Fruit fly (Drosophila melanogaster) whole organism, embryonic: ENCODE measurements around the gene DopEcR.

Experiments
- BtbVII ChIP-seq: fragments of 200-800 bp; sonication (Bioruptor generic); optimal IDR thresholded peaks from 3 replicates; lab custom pipeline; 2017; ENCODE audit warnings: missing biosample characterization, mild to moderate bottlenecking, missing genetic modification characterization
- C15 ChIP-seq: fragments of 200-800 bp; sonication (Bioruptor generic); IDR thresholded peaks from 3 replicates; pipeline ENCODE4 v1.3.6; 2022; ENCODE audit warnings: missing biosample characterization, missing genetic modification characterization
- CG10267 ChIP-seq: fragments of 200-800 bp; sonication (Bioruptor generic); optimal IDR thresholded peaks from 2 replicates; lab custom pipeline; 2018; ENCODE audit warnings: missing biosample characterization, mild to moderate bottlenecking, missing genetic modification characterization, moderate library complexity
- CG10565 ChIP-seq: fragments of 200-800 bp; sonication (Bioruptor generic); optimal IDR thresholded peaks from 3 replicates; lab custom pipeline; 2016; ENCODE audit warnings: missing biosample characterization, mild to moderate bottlenecking, missing genetic modification characterization
- CG10654 ChIP-seq: fragments of 200-800 bp; sonication (Bioruptor generic); optimal IDR thresholded peaks from 2 replicates; lab custom pipeline; 2016; ENCODE audit warnings: missing biosample characterization, missing genetic modification characterization
- CG10959 ChIP-seq: fragments of 200-800 bp; sonication (Bioruptor generic); IDR thresholded peaks from 2 replicates; pipeline ENCODE4 v1.3.6; 2022; ENCODE audit warnings: missing biosample characterization, missing genetic modification characterization
- CG11560 ChIP-seq: fragments of 200-800 bp; sonication (Bioruptor generic); IDR thresholded peaks from 3 replicates; pipeline ENCODE4 v1.3.6; 2022; ENCODE audit warnings: missing biosample characterization, missing genetic modification characterization
- CG12104 ChIP-seq: fragments of 200-800 bp; sonication (Bioruptor generic); optimal IDR thresholded peaks from 3 replicates; lab custom pipeline; 2016; ENCODE audit warnings: missing biosample characterization, missing genetic modification characterization
- CG12659 ChIP-seq: fragments of 200-800 bp; sonication (Bioruptor generic); optimal IDR thresholded peaks from 3 replicates; lab custom pipeline; 2017; ENCODE audit warnings: mild to moderate bottlenecking, missing biosample characterization, missing genetic modification reagents, missing genetic modification characterization
- CG13775 ChIP-seq: fragments of 200-800 bp; sonication (Bioruptor generic); optimal IDR thresholded peaks from 3 replicates; lab custom pipeline; 2017; ENCODE audit warnings: missing biosample characterization, mild to moderate bottlenecking, missing genetic modification characterization
- CG16779 ChIP-seq: fragments of 200-800 bp; sonication (Bioruptor generic); IDR thresholded peaks from 2 replicates; pipeline ENCODE4 v1.3.6; 2022; ENCODE audit warnings: missing biosample characterization, missing genetic modification characterization
- CG17359 ChIP-seq: fragments of 200-800 bp; sonication (Bioruptor generic); optimal IDR thresholded peaks from 3 replicates; lab custom pipeline; 2018; ENCODE audit warnings: missing biosample characterization, mild to moderate bottlenecking, missing genetic modification characterization, moderate library complexity
- CG17361 ChIP-seq: fragments of 200-800 bp; sonication (Bioruptor generic); IDR thresholded peaks from 3 replicates; pipeline ENCODE4 v1.3.6; 2022; ENCODE audit warnings: missing biosample characterization, missing genetic modification characterization
- CG2129 ChIP-seq: fragments of 200-800 bp; sonication (Bioruptor generic); IDR thresholded peaks from 2 replicates; pipeline ENCODE4 v1.3.6; 2022; ENCODE audit warnings: missing biosample characterization, missing genetic modification characterization; ENCODE audit not compliant: partially characterized antibody
- CG2678 ChIP-seq: fragments of 200-800 bp; sonication (Bioruptor generic); optimal IDR thresholded peaks from 3 replicates; lab custom pipeline; 2019; ENCODE audit warnings: missing biosample characterization, mild to moderate bottlenecking, missing genetic modification characterization, moderate library complexity
- CG3995 ChIP-seq: fragments of 200-800 bp; sonication (Bioruptor generic); optimal IDR thresholded peaks from 3 replicates; lab custom pipeline; 2016; ENCODE audit warnings: missing biosample characterization, missing genetic modification characterization
- CG4282 ChIP-seq: fragments of 200-800 bp; sonication (Bioruptor generic); optimal IDR thresholded peaks from 2 replicates; lab custom pipeline; 2016; ENCODE audit warnings: missing biosample characterization, missing genetic modification characterization
- CG4328 ChIP-seq: fragments of 200-800 bp; sonication (Bioruptor generic); optimal IDR thresholded peaks from 3 replicates; lab custom pipeline; 2017; ENCODE audit warnings: missing biosample characterization, missing genetic modification reagents, missing genetic modification characterization
- CG7839 ChIP-seq: fragments of 200-800 bp; sonication (Bioruptor generic); optimal IDR thresholded peaks from 3 replicates; lab custom pipeline; 2018; ENCODE audit warnings: missing biosample characterization, mild to moderate bottlenecking, missing genetic modification characterization, moderate library complexity
- CG7928 ChIP-seq: fragments of 200-800 bp; sonication (Bioruptor generic); optimal IDR thresholded peaks from 2 replicates; lab custom pipeline; 2017; ENCODE audit warnings: missing biosample characterization, mild to moderate bottlenecking, missing genetic modification characterization
- CG9727 ChIP-seq: fragments of 200-800 bp; sonication (Bioruptor generic); optimal IDR thresholded peaks from 3 replicates; lab custom pipeline; 2017; ENCODE audit warnings: missing biosample characterization, mild to moderate bottlenecking, missing genetic modification characterization
- CG9817 ChIP-seq: fragments of 200-800 bp; sonication (Bioruptor generic); optimal IDR thresholded peaks from 2 replicates; lab custom pipeline; 2018; ENCODE audit warnings: missing biosample characterization, mild to moderate bottlenecking, missing genetic modification characterization, moderate library complexity
- Doc2 ChIP-seq: fragments of 200-800 bp; sonication (Bioruptor generic); IDR thresholded peaks from 2 replicates; pipeline ENCODE4 v1.3.6; 2022; ENCODE audit warnings: missing biosample characterization, missing genetic modification characterization
- GATAe ChIP-seq: fragments of 200-800 bp; sonication (Bioruptor generic); conservative IDR thresholded peaks from 2 replicates; pipeline ENCODE4 v1.3.6; 2022; ENCODE audit warnings: missing biosample characterization, missing genetic modification characterization
- HHEX ChIP-seq: fragments of 200-800 bp; sonication (Bioruptor generic); optimal IDR thresholded peaks from 3 replicates; lab custom pipeline; 2017; ENCODE audit warnings: missing biosample characterization, mild to moderate bottlenecking, missing genetic modification characterization, missing genetic modification reagents
- HmgD ChIP-seq: fragments of 200-800 bp; sonication (Bioruptor generic); optimal IDR thresholded peaks from 3 replicates; lab custom pipeline; 2016; ENCODE audit warnings: missing biosample characterization, missing genetic modification characterization
- Hr51 ChIP-seq, 2 experiments: fragments of 200-800 bp; sonication (Bioruptor generic); optimal IDR thresholded peaks; 2 replicates in 1 of 2; 3 replicates in 1 of 2; lab custom pipeline; 2016 to 2018; ENCODE audit warnings: missing biosample characterization in 2 of 2, missing genetic modification characterization in 2 of 2, mild to moderate bottlenecking in 1 of 2, moderate library complexity in 1 of 2
- Myb ChIP-seq: fragments of 200-800 bp; sonication (Bioruptor generic); optimal IDR thresholded peaks from 2 replicates; lab custom pipeline; 2016; ENCODE audit warnings: missing biosample characterization, missing genetic modification characterization
- Opbp ChIP-seq: fragments of 200-800 bp; sonication (Bioruptor generic); IDR thresholded peaks from 3 replicates; pipeline ENCODE4 v1.3.6; 2022; ENCODE audit warnings: missing biosample characterization, missing genetic modification characterization; ENCODE audit not compliant: partially characterized antibody
- Poxn ChIP-seq: fragments of 200-800 bp; sonication (Bioruptor generic); IDR thresholded peaks from 2 replicates; pipeline ENCODE4 v1.3.6; 2022; ENCODE audit warnings: missing biosample characterization, missing genetic modification characterization
- Side ChIP-seq: fragments of 200-800 bp; sonication (Bioruptor generic); optimal IDR thresholded peaks from 2 replicates; lab custom pipeline; 2016; ENCODE audit warnings: missing biosample characterization, missing genetic modification characterization
- Sin3A ChIP-seq: fragments of >200 bp; optimal IDR thresholded peaks from 2 replicates; lab custom pipeline; 2018
- Xbp1 ChIP-seq: fragments of 200-800 bp; sonication (Bioruptor generic); optimal IDR thresholded peaks from 3 replicates; lab custom pipeline; 2016; ENCODE audit warnings: missing biosample characterization, mild to moderate bottlenecking, missing genetic modification characterization
- ara ChIP-seq: fragments of 200-800 bp; sonication (Bioruptor generic); IDR thresholded peaks from 2 replicates; pipeline ENCODE4 v1.3.6; 2022; ENCODE audit warnings: missing biosample characterization, missing genetic modification characterization
- cato ChIP-seq: fragments of 200-800 bp; sonication (Bioruptor generic); optimal IDR thresholded peaks from 2 replicates; lab custom pipeline; 2016; ENCODE audit warnings: missing biosample characterization, missing genetic modification characterization, borderline replicate concordance
- fd3F ChIP-seq: fragments of 200-800 bp; sonication (Bioruptor generic); optimal IDR thresholded peaks from 2 replicates; lab custom pipeline; 2018; ENCODE audit warnings: missing biosample characterization, mild to moderate bottlenecking, missing genetic modification characterization, moderate library complexity
- gcm ChIP-seq: fragments of 200-800 bp; sonication (Bioruptor generic); optimal IDR thresholded peaks from 2 replicates; lab custom pipeline; 2019; ENCODE audit warnings: missing biosample characterization, mild to moderate bottlenecking, missing genetic modification characterization, moderate library complexity
- insv ChIP-seq, 2 experiments: fragments of 200-800 bp; sonication (Bioruptor generic); optimal IDR thresholded peaks; 3 replicates each; lab custom pipeline; 2016 to 2018; ENCODE audit warnings: missing biosample characterization in 2 of 2, missing genetic modification characterization in 2 of 2
- lab ChIP-seq: fragments of 200-800 bp; sonication (Bioruptor generic); optimal IDR thresholded peaks from 3 replicates; lab custom pipeline; 2017; ENCODE audit warnings: missing biosample characterization, missing genetic modification characterization, mild to moderate bottlenecking, moderate library complexity, missing genetic modification reagents
- lola ChIP-seq, 3 experiments: fragments of >200 bp in 2 of 3; fragments of 200-800 bp in 1 of 3; sonication (Bioruptor generic) in 1 of 3; optimal IDR thresholded peaks; 2 replicates each; lab custom pipeline; 2017 to 2019; ENCODE audit warnings: missing biosample characterization in 3 of 3, missing genetic modification characterization in 3 of 3, mild to moderate bottlenecking in 1 of 3, moderate library complexity in 1 of 3
- pita ChIP-seq: fragments of 200-800 bp; sonication (Bioruptor generic); optimal IDR thresholded peaks from 2 replicates; lab custom pipeline; 2017; ENCODE audit warnings: missing biosample characterization, mild to moderate bottlenecking, missing genetic modification characterization
- pros ChIP-seq: fragments of 200-800 bp; sonication (Bioruptor generic); optimal IDR thresholded peaks from 3 replicates; lab custom pipeline; 2019; ENCODE audit warnings: missing biosample characterization, mild to moderate bottlenecking, missing genetic modification characterization, moderate library complexity
- psq ChIP-seq: fragments of 200-800 bp; sonication (Bioruptor generic); optimal IDR thresholded peaks from 2 replicates; lab custom pipeline; 2017; ENCODE audit warnings: missing biosample characterization, missing genetic modification characterization
- ranshi ChIP-seq: fragments of 200-800 bp; sonication (Bioruptor generic); IDR thresholded peaks from 2 replicates; pipeline ENCODE4 v1.3.6; 2022; ENCODE audit warnings: missing biosample characterization, missing genetic modification characterization
- sens-2 ChIP-seq: fragments of 200-800 bp; sonication (Bioruptor generic); IDR thresholded peaks from 2 replicates; pipeline ENCODE4 v1.3.6; 2022; ENCODE audit warnings: missing biosample characterization, missing genetic modification characterization
- stc ChIP-seq: fragments of 200-800 bp; sonication (Bioruptor generic); IDR thresholded peaks from 2 replicates; pipeline ENCODE4 v1.3.6; 2022; ENCODE audit warnings: missing biosample characterization, missing genetic modification characterization
- tgo ChIP-seq: fragments of 200-800 bp; sonication (Bioruptor generic); IDR thresholded peaks from 3 replicates; pipeline ENCODE4 v1.3.6; 2022; ENCODE audit warnings: missing biosample characterization, missing genetic modification characterization
- tna ChIP-seq: fragments of 200-800 bp; sonication (Bioruptor generic); IDR thresholded peaks from 2 replicates; pipeline ENCODE4 v1.3.6; 2022; ENCODE audit warnings: missing biosample characterization, missing genetic modification characterization; ENCODE audit not compliant: partially characterized antibody
- wor ChIP-seq: fragments of 200-800 bp; sonication (Bioruptor generic); IDR thresholded peaks from 2 replicates; pipeline ENCODE4 v1.3.6; 2022; ENCODE audit warnings: missing biosample characterization, missing genetic modification characterization

DopEcR gene

DNA sequence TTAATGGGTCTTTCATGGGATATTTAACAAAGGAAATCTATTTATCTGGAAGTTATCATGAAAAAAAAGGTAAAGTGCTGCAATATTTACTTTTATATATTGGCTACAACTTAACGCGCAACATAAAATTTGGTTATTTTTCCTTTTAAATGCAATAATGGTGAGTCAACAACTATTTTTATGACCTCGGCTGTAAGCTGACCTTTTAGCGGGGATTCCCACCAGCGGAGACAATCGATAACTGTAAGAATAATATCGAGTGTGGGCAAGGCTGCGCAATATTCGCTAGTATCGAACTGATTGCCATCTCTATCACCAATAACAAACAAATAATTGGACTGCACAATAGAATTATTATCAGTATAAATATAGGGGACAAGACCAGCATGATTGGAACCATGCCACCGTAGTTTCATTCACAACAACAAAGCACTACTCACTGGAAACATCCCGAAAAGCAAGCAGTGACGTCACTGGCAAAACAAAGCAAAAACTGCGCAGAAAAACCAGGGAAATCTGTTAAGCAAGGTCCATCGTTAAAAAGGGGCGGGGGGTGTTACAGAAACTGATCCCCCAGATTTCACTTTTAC lies 23.1 kb upstream of the DopEcR start, which contains the start of gene Syx17 (continued):
- peak; percentile 43 for TF ChIP-seq CG9727 (GFP tag; lab: Kevin White, UChicago)
- peak; percentile 74 for TF ChIP-seq CG12659 (GFP tag; lab: Kevin White, UChicago)
- peak; percentile 38 for TF ChIP-seq CG13775 (GFP tag; lab: Kevin White, UChicago)
- TF ChIP-seq gcm (GFP tag; lab: Kevin White, UChicago): peak; percentile 68
- peak; percentile 65 for TF ChIP-seq CG7839 (tag; lab: Kevin White, UChicago)
- TF ChIP-seq CG17359: peak; percentile 56
- TF ChIP-seq Poxn (GFP tag; lab: Robert Waterston, UW): no peak
- TF ChIP-seq CG4328: no peak
- TF ChIP-seq pros (GFP tag; lab: Kevin White, UChicago): no peak
- TF ChIP-seq CG10959 (GFP tag; lab: Robert Waterston, UW): no peak
- TF ChIP-seq GATAe (GFP tag; lab: Robert Waterston, UW): no peak
- TF ChIP-seq sens-2 (GFP tag; lab: Robert Waterston, UW): 0 out of 2 replicates have a peak, but pooled peaks have one; percentile 11
- TF ChIP-seq Myb: peak; percentile 38
- TF ChIP-seq tgo (GFP tag; lab: Robert Waterston, UW): peak; percentile 20; the same call in 1 of the 3 replicates
- peak; percentile 59 for TF ChIP-seq CG2678 (tag; lab: Kevin White, UChicago)
- peak; percentile 67 for TF ChIP-seq CG10267 (tag; lab: Kevin White, UChicago)
- TF ChIP-seq lola (GFP tag; optimal IDR thresholded peaks at IDR 0.05; lab: Kevin White, UChicago): peak in 1 of 3 experiments; percentile 33
- peak; percentile 5 for TF ChIP-seq fd3F
- TF ChIP-seq cato (GFP tag; lab: Kevin White, UChicago): no peak
- no peak for TF ChIP-seq BtbVII
- no peak for TF ChIP-seq stc (GFP tag; lab: Robert Waterston, UW)
- TF ChIP-seq C15 (GFP tag; lab: Robert Waterston, UW): no peak
- TF ChIP-seq CG4282: peak; percentile 49
- no peak for TF ChIP-seq wor (GFP tag; lab: Robert Waterston, UW)
- peak; percentile 53 for TF ChIP-seq Sin3A (lab: Kevin White, UChicago)
- TF ChIP-seq ranshi (GFP tag; lab: Robert Waterston, UW): peak; percentile 48; the same call in 1 of the 2 replicates
- TF ChIP-seq ara (GFP tag; lab: Robert Waterston, UW): peak; percentile 6; the same call in 1 of the 2 replicates
- TF ChIP-seq CG3995 (GFP tag; lab: Kevin White, UChicago): peak; percentile 22
- peak; percentile 93 for TF ChIP-seq Opbp
- TF ChIP-seq CG12104 (GFP tag; lab: Kevin White, UChicago): peak; percentile 10
- TF ChIP-seq CG10565 (GFP tag; lab: Kevin White, UChicago): no peak
- TF ChIP-seq CG11560: peak; percentile 99
- TF ChIP-seq CG9817 (tag; lab: Kevin White, UChicago): peak; percentile 36
- peak; percentile 59 for TF ChIP-seq Side (GFP tag; lab: Kevin White, UChicago)
- peak; percentile 60 to 74 for TF ChIP-seq Hr51 (GFP tag; optimal IDR thresholded peaks at IDR 0.05; lab: Kevin White, UChicago)
- TF ChIP-seq Xbp1 (GFP tag; lab: Kevin White, UChicago): peak; percentile 68
- peak; percentile 41 for TF ChIP-seq HmgD (GFP tag; lab: Kevin White, UChicago)
- TF ChIP-seq CG2129 (GFP tag; lab: Robert Waterston, UW): peak; percentile 72; the same call in 1 of the 2 replicates
- peak; percentile 61 for TF ChIP-seq pita
- TF ChIP-seq lab: peak; percentile 53
- no peak for TF ChIP-seq Doc2
- peak; percentile 2 for TF ChIP-seq HHEX (GFP tag; lab: Kevin White, UChicago)
- TF ChIP-seq CG7928 (GFP tag; lab: Kevin White, UChicago): peak; percentile 58
- peak in 1 of 2 experiments; percentile 36 for TF ChIP-seq insv (GFP tag; optimal IDR thresholded peaks at IDR 0.05; lab: Kevin White, UChicago)
- peak; percentile 38 for TF ChIP-seq CG10654 (GFP tag; lab: Kevin White, UChicago)
- peak; percentile 60; the same call in 1 of the 2 replicates for TF ChIP-seq CG16779 (GFP tag; lab: Robert Waterston, UW)
- peak; percentile 64; the same call in 2 of the 3 replicates for TF ChIP-seq CG17361 (GFP tag; lab: Robert Waterston, UW)
- peak; percentile 87 for TF ChIP-seq tna (GFP tag; lab: Robert Waterston, UW)
- TF ChIP-seq psq (GFP tag; lab: Kevin White, UChicago): no peak
